Fruit fly (Drosophila melanogaster): ENCODE results near the gene jus.

The jus gene

dm6 chr3R:29215652-29216483, 21.1 kb upstream of the jus start:
- TF ChIP-seq CG3919 (GFP tag; optimal IDR thresholded peaks at IDR 0.05) (no peak), ss (GFP tag; optimal IDR thresholded peaks at IDR 0.05) (peak in 1 of 2 experiments; percentile 53), svp (GFP tag) (peak; percentile 81), CG10631 (GFP tag; optimal IDR thresholded peaks at IDR 0.05) (no peak), Hr4 (GFP tag; optimal IDR thresholded peaks at IDR 0.05) (peak; percentile 37), Ets96B (tag; optimal IDR thresholded peaks at IDR 0.05) (no peak), Eip78C (GFP tag) (peak; percentile 50), CG32006 (GFP tag; optimal IDR thresholded peaks at IDR 0.05) (peak; percentile 24), Blimp-1 (GFP tag; optimal IDR thresholded peaks at IDR 0.05) (no peak)

DNA sequence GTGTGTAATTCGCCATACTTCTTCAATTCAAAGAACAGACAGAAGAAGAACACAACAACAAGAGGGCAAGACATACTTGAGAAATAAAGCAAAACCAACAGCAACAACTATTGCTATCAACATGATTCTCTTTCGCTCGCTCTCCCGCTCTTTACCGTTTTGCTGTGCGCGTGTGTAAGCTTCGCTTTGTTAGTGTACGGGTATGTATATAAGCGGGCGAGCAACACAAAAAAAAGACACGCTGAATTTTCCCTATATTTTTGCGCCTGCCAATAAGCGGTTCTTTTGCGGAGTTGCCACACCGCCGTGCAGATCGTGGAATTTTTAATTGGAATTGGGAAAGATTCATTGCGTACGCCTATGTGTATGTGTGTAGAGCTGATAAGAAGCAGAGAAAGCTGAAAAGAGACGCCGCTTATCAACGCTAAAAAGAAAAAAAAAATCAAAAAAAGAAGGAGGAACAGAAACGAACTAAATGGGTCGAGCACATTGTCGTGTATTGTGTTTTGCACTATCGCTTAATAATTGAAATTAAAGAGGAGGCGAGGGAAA, 20.3 kb upstream of the jus start:
- TF ChIP-seq CG8632 (GFP tag; optimal IDR thresholded peaks at IDR 0.05) (no peak), CG15336 (GFP tag; IDR thresholded peaks at IDR 0.05) (no peak; the same call in 1 of the 2 replicates), CG6854 (GFP tag; optimal IDR thresholded peaks at IDR 0.05) (no peak), net (GFP tag; optimal IDR thresholded peaks at IDR 0.05) (peak; percentile 9), CG31627 (GFP tag; optimal IDR thresholded peaks at IDR 0.05) (no peak), CG10631 (GFP tag; optimal IDR thresholded peaks at IDR 0.05) (peak; percentile 15), dac (GFP tag; optimal IDR thresholded peaks at IDR 0.05) (no peak), lz (GFP tag; optimal IDR thresholded peaks at IDR 0.05) (peak; percentile 23), Ets96B (tag; optimal IDR thresholded peaks at IDR 0.05) (peak; percentile 70), CG11762 (GFP tag; optimal IDR thresholded peaks at IDR 0.05; ENCODE audit: insufficient read depth) (no peak), Eip78C (GFP tag) (peak; percentile 62), cyc (GFP tag; optimal IDR thresholded peaks at IDR 0.05) (no peak), CG3032 (tag; optimal IDR thresholded peaks at IDR 0.05) (peak; percentile 58), Blimp-1 (GFP tag; optimal IDR thresholded peaks at IDR 0.05) (no peak), Gug (GFP tag; IDR thresholded peaks at IDR 0.05) (no peak), Sox14 (GFP tag; optimal IDR thresholded peaks at IDR 0.05) (no peak), Sox102F (GFP tag; optimal IDR thresholded peaks at IDR 0.05) (peak; percentile 10), CG34406 (GFP tag; optimal IDR thresholded peaks at IDR 0.05) (peak; percentile 3), Smox (GFP tag; optimal IDR thresholded peaks at IDR 0.05) (peak; percentile 13), CG4318 (GFP tag; optimal IDR thresholded peaks at IDR 0.05) (no peak), fd59A (GFP tag; optimal IDR thresholded peaks at IDR 0.05) (peak; percentile 37), CG8119 (GFP tag; IDR thresholded peaks at IDR 0.05) (peak; percentile 47), salr (GFP tag; optimal IDR thresholded peaks at IDR 0.05) (peak in 1 of 2 experiments; percentile 42), Ets21C (GFP tag; optimal IDR thresholded peaks at IDR 0.05) (no peak), OdsH (GFP tag; optimal IDR thresholded peaks at IDR 0.05) (no peak), spab (GFP tag; optimal IDR thresholded peaks at IDR 0.05) (peak; percentile 56), pdm3 (GFP tag; optimal IDR thresholded peaks at IDR 0.05) (peak; percentile 23), CG6163 (GFP tag; IDR thresholded peaks at IDR 0.05) (peak; percentile 82), Sox15 (GFP tag; optimal IDR thresholded peaks at IDR 0.05) (no peak), Hr39 (GFP tag; optimal IDR thresholded peaks at IDR 0.05) (no peak), acj6 (GFP tag; optimal IDR thresholded peaks at IDR 0.05) (peak; percentile 15), fd85E (GFP tag; optimal IDR thresholded peaks at IDR 0.05) (no peak), achi (GFP tag; optimal IDR thresholded peaks at IDR 0.05) (peak; percentile 33), CG7368 (GFP tag; optimal IDR thresholded peaks at IDR 0.05) (peak; percentile 9), CG3919 (GFP tag; optimal IDR thresholded peaks at IDR 0.05) (peak; percentile 26), CG8319 (GFP tag; optimal IDR thresholded peaks at IDR 0.05) (no peak), Eip75B (GFP tag; optimal IDR thresholded peaks at IDR 0.05) (peak; percentile 26), CG9139 (GFP tag; optimal IDR thresholded peaks at IDR 0.05) (peak; percentile 79), svp (GFP tag) (peak; percentile 72), Hr4 (GFP tag; optimal IDR thresholded peaks at IDR 0.05) (peak; percentile 29), dsx (GFP tag; optimal IDR thresholded peaks at IDR 0.05; ENCODE audit: poor library complexity, severe bottlenecking) (peak; percentile 65), CG6792 (GFP tag; optimal IDR thresholded peaks at IDR 0.05) (no peak), CG11902 (GFP tag; optimal IDR thresholded peaks at IDR 0.05) (no peak), Hr38 (GFP tag; optimal IDR thresholded peaks at IDR 0.05) (no peak), CG16779 (tag; optimal IDR thresholded peaks at IDR 0.05) (peak; percentile 65), CG32006 (GFP tag; optimal IDR thresholded peaks at IDR 0.05) (peak; percentile 51)

All from whole organism, prepupa.